Fruit fly (Drosophila melanogaster): Measurements from ENCODE around the gene Psa.

DNA sequence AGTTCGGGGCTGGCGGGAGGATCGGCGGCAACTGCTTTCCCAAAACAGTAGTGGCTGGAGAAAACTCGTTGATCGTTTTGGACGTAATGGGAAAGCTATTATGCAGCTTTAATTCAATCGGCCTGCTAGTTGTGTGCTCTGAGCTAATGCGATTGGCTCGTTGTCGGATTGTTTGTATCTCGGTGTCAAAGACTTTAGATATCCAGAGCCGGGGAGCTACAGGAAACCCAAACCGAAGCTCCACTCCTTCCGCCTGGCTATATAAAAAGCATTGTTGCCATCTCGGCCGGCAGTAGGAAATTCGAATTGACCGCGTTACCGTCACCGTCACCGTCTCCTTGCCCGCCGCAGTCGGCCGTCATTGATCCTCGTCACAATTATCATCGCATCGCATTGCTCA is 62.4 kb downstream of the Psa start, which contains the start of gene CG12003:
- no peak for TF ChIP-seq CG12768 (GFP tag; optimal IDR thresholded peaks at IDR 0.05)
- TF ChIP-seq Mnt (GFP tag; optimal IDR thresholded peaks at IDR 0.05) = no peak
- no peak for TF ChIP-seq toe (GFP tag; optimal IDR thresholded peaks at IDR 0.05)
- no peak for TF ChIP-seq Hr96 (GFP tag; optimal IDR thresholded peaks at IDR 0.05)

Measured in whole organism, adult.